Fruit fly (Drosophila melanogaster) Kc167 (cell line): Measurements from ENCODE around the gene Syx8.

Source experiments
- Myc ChIP-seq: fragments of >200 bp; optimal IDR thresholded peaks from 2 replicates; lab custom pipeline; 2017; ENCODE audit warnings: missing external identifiers
- Sin3A ChIP-seq: fragments of >200 bp; optimal IDR thresholded peaks from 2 replicates; lab custom pipeline; 2018; ENCODE audit warnings: missing external identifiers
- h ChIP-seq: fragments of >200 bp; optimal IDR thresholded peaks from 3 replicates; lab custom pipeline; 2018; ENCODE audit warnings: missing external identifiers
- insv ChIP-seq: fragments of >200 bp; optimal IDR thresholded peaks from 3 replicates; lab custom pipeline; 2018; ENCODE audit warnings: missing external identifiers
- psq ChIP-seq: fragments of >200 bp; optimal IDR thresholded peaks from 2 replicates; lab custom pipeline; 2017; ENCODE audit warnings: missing external identifiers
- ttk ChIP-seq: sonication (Bioruptor generic); optimal IDR thresholded peaks from 2 replicates; lab custom pipeline; 2017; ENCODE audit warnings: missing external identifiers

dm6 chr3L:16542998-16543624, 43.7 kb downstream of the Syx8 start, which contains the start of gene CG43373:
- no peak for TF ChIP-seq Sin3A (lab: Kevin White, UChicago)
- no peak for TF ChIP-seq Myc (lab: Kevin White, UChicago)
- no peak for TF ChIP-seq h (lab: Kevin White, UChicago)
- TF ChIP-seq ttk (lab: Kevin White, UChicago), result no peak
- no peak for TF ChIP-seq psq (lab: Kevin White, UChicago)
- no peak for TF ChIP-seq insv (lab: Kevin White, UChicago)
